Fruit fly (Drosophila melanogaster) whole organism, wandering third instar larva: ENCODE data around the gene Aatf.

Source experiments
- Abd-B ChIP-seq: fragments of >200 bp; optimal IDR thresholded peaks from 2 replicates; lab custom pipeline; 2017; ENCODE audit warnings: missing biosample characterization, missing genetic modification characterization
- CG9705 ChIP-seq: fragments of 200-800 bp; sonication (Bioruptor generic); optimal IDR thresholded peaks from 2 replicates; lab custom pipeline; 2018; ENCODE audit warnings: missing biosample characterization, mild to moderate bottlenecking, missing genetic modification characterization
- CrebA ChIP-seq: fragments of 200-800 bp; sonication (Bioruptor generic); optimal IDR thresholded peaks from 2 replicates; lab custom pipeline; 2016; ENCODE audit warnings: missing biosample characterization, mild to moderate bottlenecking, missing genetic modification characterization, borderline replicate concordance
- Dfd ChIP-seq: fragments of >200 bp; optimal IDR thresholded peaks from 2 replicates; lab custom pipeline; 2017; ENCODE audit warnings: missing biosample characterization, missing genetic modification characterization
- HLH106 ChIP-seq: fragments of 200-800 bp; optimal IDR thresholded peaks from 3 replicates; lab custom pipeline; 2019; ENCODE audit warnings: missing biosample characterization, mild to moderate bottlenecking, missing genetic modification characterization, moderate library complexity
- Hnf4 ChIP-seq: fragments of 200-800 bp; sonication (Bioruptor generic); optimal IDR thresholded peaks from 2 replicates; lab custom pipeline; 2016; ENCODE audit warnings: missing biosample characterization, mild to moderate bottlenecking, missing genetic modification characterization
- Hr78 ChIP-seq: fragments of >200 bp; optimal IDR thresholded peaks from 2 replicates; lab custom pipeline; 2017; ENCODE audit warnings: missing biosample characterization, missing genetic modification characterization
- Jra ChIP-seq: sonication (Bioruptor generic); optimal IDR thresholded peaks from 2 replicates; lab custom pipeline; 2016; ENCODE audit warnings: missing biosample characterization, missing genetic modification characterization
- Mio ChIP-seq: sonication (Bioruptor generic); optimal IDR thresholded peaks from 2 replicates; lab custom pipeline; 2016; ENCODE audit warnings: missing biosample characterization, missing genetic modification characterization
- Myc ChIP-seq: fragments of >200 bp; optimal IDR thresholded peaks from 2 replicates; lab custom pipeline; 2017
- N ChIP-seq: fragments of >200 bp; optimal IDR thresholded peaks from 2 replicates; lab custom pipeline; 2018; ENCODE audit warnings: missing biosample characterization, missing external identifiers, missing genetic modification characterization
- OdsH ChIP-seq: fragments of 200-800 bp; sonication (Bioruptor generic); optimal IDR thresholded peaks from 2 replicates; lab custom pipeline; 2016; ENCODE audit warnings: missing biosample characterization, mild to moderate bottlenecking, missing genetic modification characterization
- Rel ChIP-seq, 2 experiments: fragments of 200-800 bp; sonication (Bioruptor generic) in 1 of 2; optimal IDR thresholded peaks; 2 replicates in 1 of 2; 3 replicates in 1 of 2; lab custom pipeline; 2016 to 2019; ENCODE audit warnings: mild to moderate bottlenecking in 2 of 2, missing biosample characterization in 2 of 2, missing genetic modification characterization in 2 of 2, moderate library complexity in 1 of 2
- Sp1 ChIP-seq: fragments of 200-800 bp; sonication (Bioruptor generic); optimal IDR thresholded peaks from 3 replicates; lab custom pipeline; 2019; ENCODE audit warnings: missing biosample characterization, mild to moderate bottlenecking, missing genetic modification characterization, moderate library complexity
- Vsx2 ChIP-seq: fragments of 200-300, 225-300 bp; sonication (Bioruptor generic); optimal IDR thresholded peaks from 2 replicates; lab custom pipeline; 2018; ENCODE audit warnings: missing biosample characterization, missing genetic modification characterization; ENCODE audit not compliant: partially characterized antibody
- brk ChIP-seq: fragments of 200-800 bp; sonication (Bioruptor generic); optimal IDR thresholded peaks from 2 replicates; lab custom pipeline; 2016; ENCODE audit warnings: missing biosample characterization, mild to moderate bottlenecking, missing genetic modification characterization
- dl ChIP-seq, 2 experiments: fragments of 175-275, 200-275 bp in 1 of 2; fragments of 200-275 bp in 1 of 2; sonication (Bioruptor generic); optimal IDR thresholded peaks; lab custom pipeline; 2018; ENCODE audit warnings: mild to moderate bottlenecking in 2 of 2, missing biosample characterization in 2 of 2, missing genetic modification characterization in 2 of 2, moderate library complexity in 2 of 2; ENCODE audit not compliant: partially characterized antibody in 2 of 2, insufficient read depth in 1 of 2
- dmrt93B ChIP-seq: fragments of 200-800 bp; sonication (Bioruptor generic); optimal IDR thresholded peaks from 2 replicates; lab custom pipeline; 2018; ENCODE audit warnings: missing biosample characterization, mild to moderate bottlenecking, missing genetic modification characterization
- dsf ChIP-seq: sonication (Bioruptor generic); optimal IDR thresholded peaks from 2 replicates; lab custom pipeline; 2016; ENCODE audit warnings: missing biosample characterization, missing genetic modification characterization, borderline replicate concordance
- ey ChIP-seq: fragments of 200-800 bp; sonication (Bioruptor generic); optimal IDR thresholded peaks from 2 replicates; lab custom pipeline; 2016; ENCODE audit warnings: missing biosample characterization, missing genetic modification characterization
- foxo ChIP-seq, 2 experiments: fragments of 200-800 bp; sonication (Bioruptor generic); optimal IDR thresholded peaks; 2 replicates in 1 of 2; 3 replicates in 1 of 2; lab custom pipeline; 2016 to 2017; ENCODE audit warnings: missing biosample characterization in 2 of 2, missing genetic modification characterization in 2 of 2
- h ChIP-seq: fragments of 200-800 bp; sonication (Bioruptor generic); optimal IDR thresholded peaks from 3 replicates; lab custom pipeline; 2016; ENCODE audit warnings: missing biosample characterization, mild to moderate bottlenecking, missing genetic modification characterization
- lola ChIP-seq: fragments of >200 bp; optimal IDR thresholded peaks from 2 replicates; lab custom pipeline; 2017; ENCODE audit warnings: missing biosample characterization, missing genetic modification characterization
- pan ChIP-seq: fragments of >200 bp; optimal IDR thresholded peaks from 2 replicates; lab custom pipeline; 2017
- psq ChIP-seq: fragments of 200-800 bp; sonication (Bioruptor generic); optimal IDR thresholded peaks from 3 replicates; lab custom pipeline; 2017; ENCODE audit warnings: missing biosample characterization, mild to moderate bottlenecking, missing genetic modification characterization, moderate library complexity
- rgr ChIP-seq: fragments of 200-800 bp; sonication (Bioruptor generic); optimal IDR thresholded peaks from 3 replicates; lab custom pipeline; 2016; ENCODE audit warnings: missing biosample characterization, mild to moderate bottlenecking, missing genetic modification characterization
- sage ChIP-seq: fragments of 200-800 bp; sonication (Bioruptor generic); optimal IDR thresholded peaks from 2 replicates; lab custom pipeline; 2016; ENCODE audit warnings: missing biosample characterization, mild to moderate bottlenecking, missing genetic modification characterization
- tai ChIP-seq: sonication (Bioruptor generic); optimal IDR thresholded peaks from 2 replicates; lab custom pipeline; 2016; ENCODE audit warnings: missing biosample characterization, missing genetic modification characterization
- usp ChIP-seq: fragments of >200 bp; optimal IDR thresholded peaks from 2 replicates; lab custom pipeline; 2017; ENCODE audit warnings: missing biosample characterization, missing genetic modification characterization
- woc ChIP-seq: sonication (Bioruptor generic); optimal IDR thresholded peaks from 2 replicates; lab custom pipeline; 2016; ENCODE audit warnings: missing biosample characterization, mild to moderate bottlenecking, missing genetic modification characterization

The Aatf gene

DNA sequence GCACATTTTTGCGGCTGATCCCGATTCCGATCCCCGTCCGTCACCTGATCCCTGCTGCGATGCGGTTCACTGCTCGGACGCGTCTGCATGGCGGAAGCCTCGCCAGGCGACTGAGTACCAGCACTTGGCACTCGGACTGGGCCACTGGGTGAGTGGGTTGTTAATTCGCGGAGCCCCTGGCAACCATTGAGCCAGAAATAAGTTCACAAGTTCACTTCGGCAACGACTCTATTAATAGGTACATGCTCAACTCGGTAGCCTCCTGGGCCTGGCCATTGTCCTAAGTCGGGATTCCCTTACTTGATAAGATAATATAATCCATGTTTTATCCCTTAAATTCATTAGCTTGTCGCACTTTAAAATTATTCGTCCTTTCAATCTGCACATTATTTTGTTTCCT lies 22.7 kb downstream of the Aatf start, which contains the start of gene TTLL3A:
Gene TTLL3A, minus strand, starts transcription at position 101 of the 400 bp plus-strand sequence.
- TF ChIP-seq Dfd, result no peak
- TF ChIP-seq Myc (lab: Kevin White, UChicago), result no peak
- TF ChIP-seq psq, result no peak
- TF ChIP-seq, all 38 proteins: peak for 0

DNA sequence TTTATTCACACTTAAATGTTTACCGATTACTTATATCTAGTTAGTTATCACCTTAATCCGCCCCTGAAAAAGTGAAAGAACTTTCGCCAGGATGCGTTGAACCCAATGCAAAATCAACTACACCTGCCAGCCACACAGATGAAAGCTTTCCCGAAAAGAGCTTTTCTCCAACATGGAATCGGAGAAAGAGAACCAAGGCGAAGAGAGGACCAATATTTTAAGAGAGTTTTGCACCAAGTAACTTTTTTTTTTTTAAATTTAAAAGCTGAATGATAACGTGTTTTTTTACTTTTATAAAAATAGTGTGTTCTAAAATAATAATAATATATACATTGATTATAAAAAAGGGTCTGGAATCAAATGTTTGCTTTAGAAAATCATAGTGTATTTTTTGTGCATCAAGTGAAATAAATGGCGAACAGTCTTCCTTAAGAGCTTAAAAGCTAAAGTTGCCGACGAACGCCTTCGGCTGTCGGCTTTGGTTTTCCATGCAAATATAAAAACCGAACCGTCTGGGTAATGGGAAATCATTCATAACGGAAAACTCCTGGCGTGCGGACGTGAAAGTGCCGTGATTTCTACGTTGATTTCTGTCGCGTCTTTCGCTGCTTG lies 24.7 kb downstream of the Aatf start, which contains the start of gene meng:
Gene meng, plus strand, starts transcription at position 523 of the 612 bp plus-strand sequence.
- TF ChIP-seq Mio (GFP tag; lab: Kevin White, UChicago) (no peak), h (GFP tag; lab: Kevin White, UChicago) (no peak), lola (no peak), Rel (GFP tag; optimal IDR thresholded peaks at IDR 0.05; lab: Kevin White, UChicago) (no peak), Rel (tag; optimal IDR thresholded peaks at IDR 0.05; lab: Kevin White, UChicago) (no peak)
- TF ChIP-seq, all 38 proteins: peak for 0

DNA sequence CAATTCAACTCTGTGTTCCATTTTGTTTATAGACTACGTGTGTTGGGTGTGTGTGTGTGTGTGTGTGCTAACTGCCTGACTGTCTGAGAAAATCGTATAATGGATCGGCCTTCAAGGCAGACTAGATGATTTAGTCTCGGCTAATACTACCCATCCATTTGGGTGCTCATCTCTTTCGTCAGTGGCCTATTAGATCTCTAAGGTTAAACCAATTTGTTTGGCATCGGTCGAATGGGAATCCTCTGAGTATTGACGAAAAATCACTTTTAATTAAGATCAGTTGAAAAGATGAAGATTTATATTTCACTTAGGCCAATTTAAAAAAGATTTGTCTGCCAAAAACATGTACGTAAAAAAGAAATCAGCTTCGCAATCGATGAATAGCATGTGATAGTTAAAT lies 28.1 kb downstream of the Aatf start, which contains the start of gene CG31910:
Gene CG31910, minus strand, starts transcription at position 101 of the 400 bp plus-strand sequence.
- TF ChIP-seq dl (GFP tag; optimal IDR thresholded peaks at IDR 0.05; lab: Kevin White, UChicago; ENCODE audit: insufficient read depth in 1 of 2, partially characterized antibody in 2 of 2) (no peak), woc (GFP tag; lab: Kevin White, UChicago) (no peak), brk (GFP tag; lab: Kevin White, UChicago) (no peak), pan (lab: Kevin White, UChicago) (no peak), CG9705 (GFP tag; lab: Kevin White, UChicago) (no peak), Myc (lab: Kevin White, UChicago) (no peak), psq (no peak), Sp1 (GFP tag; lab: Kevin White, UChicago) (no peak), CrebA (GFP tag; lab: Kevin White, UChicago) (no peak), Abd-B (GFP tag; lab: Kevin White, UChicago) (no peak), rgr (GFP tag; lab: Kevin White, UChicago) (no peak), Hnf4 (GFP tag; lab: Kevin White, UChicago) (no peak)

DNA sequence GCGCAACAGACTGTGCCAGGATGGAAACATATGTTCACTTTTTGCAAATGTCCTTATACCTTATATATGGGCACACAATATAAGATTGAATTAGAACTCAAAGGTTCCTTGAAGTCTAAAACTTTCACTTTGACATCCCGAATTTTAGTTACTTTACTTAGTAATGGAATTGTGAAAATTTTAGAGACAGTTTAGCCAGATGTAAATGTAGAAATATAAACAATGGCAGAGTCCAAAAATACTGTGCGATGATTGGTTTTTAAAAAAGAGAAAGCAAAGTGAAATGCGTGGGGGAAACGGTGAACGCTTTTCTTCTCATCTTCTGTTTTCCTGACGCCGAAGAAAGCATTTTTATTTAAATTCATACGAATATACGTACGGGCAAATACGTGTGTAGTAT lies 30.4 kb downstream of the Aatf start, which contains the start of gene CG44271:
Gene CG44271, minus strand, starts transcription at position 101 of the 400 bp plus-strand sequence.
- TF ChIP-seq psq, result no peak
- no peak for TF ChIP-seq Vsx2 (GFP tag; lab: Kevin White, UChicago)
- no peak for TF ChIP-seq Myc (lab: Kevin White, UChicago)
- no peak for TF ChIP-seq ey
- no peak for TF ChIP-seq h (GFP tag; lab: Kevin White, UChicago)
- TF ChIP-seq brk (GFP tag; lab: Kevin White, UChicago), result no peak
- no peak for TF ChIP-seq Abd-B (GFP tag; lab: Kevin White, UChicago)
- TF ChIP-seq, all 38 proteins: peak for 0

dm6 chr2L:6751037-6751436 lies 33.6 kb downstream of the Aatf start:
- TF ChIP-seq foxo (GFP tag; optimal IDR thresholded peaks at IDR 0.05; lab: Kevin White, UChicago) (no peak), dmrt93B (GFP tag; lab: Kevin White, UChicago) (no peak), Hr78 (no peak), Hnf4 (GFP tag; lab: Kevin White, UChicago) (no peak), HLH106 (tag; lab: Kevin White, UChicago) (no peak), N (GFP tag; lab: Kevin White, UChicago) (no peak), OdsH (GFP tag; lab: Kevin White, UChicago) (no peak), ey (no peak), sage (no peak), psq (no peak), pan (lab: Kevin White, UChicago) (no peak), usp (GFP tag; lab: Kevin White, UChicago) (no peak), Mio (GFP tag; lab: Kevin White, UChicago) (no peak), tai (GFP tag; lab: Kevin White, UChicago) (no peak), Jra (no peak), CrebA (GFP tag; lab: Kevin White, UChicago) (no peak), dsf (GFP tag; lab: Kevin White, UChicago) (no peak)
